Worm (Caenorhabditis elegans) whole organism, L4 larva: ENCODE measurements around the gene Y59A8B.8.

Experiments
- ces-1 ChIP-seq: fragments of 150-350 bp; sonication (generic microtip); optimal IDR thresholded peaks from 4 replicates; lab custom pipeline; 2014; ENCODE audit warnings: missing biosample characterization, missing genetic modification reagents, missing genetic modification characterization
- madf-5 ChIP-seq, 2 experiments: fragments of 200-800 bp; sonication (Bioruptor generic); IDR thresholded peaks; 2 replicates each; pipeline ENCODE4 v1.3.6; 2022; ENCODE audit warnings: missing compliant biosample characterization in 2 of 2, missing genetic modification characterization in 2 of 2
- madf-9 ChIP-seq: fragments of 200-800 bp; sonication (Bioruptor generic); conservative IDR thresholded peaks from 2 replicates; pipeline ENCODE4 v1.3.6; 2022; ENCODE audit warnings: missing genetic modification reagents, missing genetic modification characterization, missing compliant biosample characterization
- nhr-102 ChIP-seq: sonication (generic microtip); optimal IDR thresholded peaks from 2 replicates; lab custom pipeline; 2016; ENCODE audit warnings: mild to moderate bottlenecking, missing genetic modification characterization, moderate library complexity, missing compliant biosample characterization

- TF ChIP-seq nhr-102, result no peak
- no peak for TF ChIP-seq madf-5 (GFP tag; IDR thresholded peaks at IDR 0.05; lab: Robert Waterston, UW)
- no peak for TF ChIP-seq madf-9 (GFP tag; lab: Robert Waterston, UW)
- TF ChIP-seq ces-1 (GFP tag; lab: Kevin White, UChicago), result no peak
Measured at ce11 chrV:18066257-18066783, at the start of gene Y59A8B.8.
